Worm (Caenorhabditis elegans) whole organism, early embryonic: ENCODE results near the gene trx-1.

ENCODE experiments used
- B0310.2 ChIP-seq: sonication (generic microtip); optimal IDR thresholded peaks from 2 replicates; lab custom pipeline; 2016; ENCODE audit warnings: mild to moderate bottlenecking, missing genetic modification characterization, missing compliant biosample characterization
- ets-7 ChIP-seq: sonication (generic microtip); optimal IDR thresholded peaks from 2 replicates; lab custom pipeline; 2016; ENCODE audit warnings: missing genotype, missing genetic modification characterization, missing compliant biosample characterization
- pes-1 ChIP-seq: fragments of 200-800 bp; sonication (Bioruptor generic); IDR thresholded peaks from 2 replicates; pipeline ENCODE4 v1.3.6; 2022; ENCODE audit warnings: missing genetic modification reagents, missing genetic modification characterization, missing compliant biosample characterization
- tbx-11 ChIP-seq: fragments of 200-800 bp; sonication (Bioruptor generic); IDR thresholded peaks from 2 replicates; pipeline ENCODE4 v1.3.6; 2022; ENCODE audit warnings: missing genetic modification characterization, missing compliant biosample characterization

- TF ChIP-seq tbx-11 (GFP tag; lab: Robert Waterston, UW) (no peak), pes-1 (GFP tag; lab: Robert Waterston, UW) (no peak), ets-7 (tag; lab: Kevin White, UChicago) (no peak), B0310.2 (tag; lab: Kevin White, UChicago) (no peak)
These were observed 36.2 kb upstream of the trx-1 start for ce11 chrII:7789605-7790004.
